Fruit fly (Drosophila melanogaster): ENCODE data around the gene Ada.
A peak's percentile ranks its signal among the peaks of the same experiment; 100 is the strongest.

Ada gene

dm6 chr3R:9031797-9032418 lies 33.1 kb upstream of the Ada start (continued):
- peak; percentile 87 for TF ChIP-seq Sox100B (GFP tag; optimal IDR thresholded peaks at IDR 0.05)
- no peak for TF ChIP-seq CG17612 (GFP tag; IDR thresholded peaks at IDR 0.05)
- peak; percentile 43 for TF ChIP-seq twi (tag; optimal IDR thresholded peaks at IDR 0.05)
- TF ChIP-seq ham (GFP tag; IDR thresholded peaks at IDR 0.05): no peak
- peak; percentile 88 for TF ChIP-seq CG7556 (GFP tag; optimal IDR thresholded peaks at IDR 0.05)
- TF ChIP-seq CG1602 (GFP tag; optimal IDR thresholded peaks at IDR 0.05): peak; percentile 82
- no peak for TF ChIP-seq CG2129 (GFP tag; IDR thresholded peaks at IDR 0.05; ENCODE audit: partially characterized antibody)
- TF ChIP-seq schlank (tag; optimal IDR thresholded peaks at IDR 0.05): peak; percentile 61
- peak; percentile 46 for TF ChIP-seq wek (GFP tag; optimal IDR thresholded peaks at IDR 0.05)
- peak; percentile 20 for TF ChIP-seq CG34376 (GFP tag; optimal IDR thresholded peaks at IDR 0.05)
- TF ChIP-seq CG33213 (GFP tag; optimal IDR thresholded peaks at IDR 0.05): peak; percentile 48
- peak; percentile 40 for TF ChIP-seq CTCF (GFP tag; optimal IDR thresholded peaks at IDR 0.05)
- TF ChIP-seq C15 (GFP tag; IDR thresholded peaks at IDR 0.05): peak; percentile 77
- TF ChIP-seq CG7357 (GFP tag; IDR thresholded peaks at IDR 0.05): peak; percentile 63; the same call in 1 of the 3 replicates
- peak; percentile 87 for TF ChIP-seq CG1529 (GFP tag; optimal IDR thresholded peaks at IDR 0.05)
- TF ChIP-seq caup (GFP tag; optimal IDR thresholded peaks at IDR 0.05; ENCODE audit: severe bottlenecking): peak; percentile 83
- TF ChIP-seq zen2 (GFP tag; IDR thresholded peaks at IDR 0.05; ENCODE audit: partially characterized antibody): no peak
- peak; percentile 64 for TF ChIP-seq CG17802 (tag; optimal IDR thresholded peaks at IDR 0.05)
- TF ChIP-seq Dip3 (GFP tag; optimal IDR thresholded peaks at IDR 0.05): peak; percentile 88
- TF ChIP-seq CG15011 (GFP tag; optimal IDR thresholded peaks at IDR 0.05): peak; percentile 76
- peak; percentile 52 for TF ChIP-seq Jarid2 (GFP tag; optimal IDR thresholded peaks at IDR 0.05)
- TF ChIP-seq Vsx1 (GFP tag; optimal IDR thresholded peaks at IDR 0.05): peak; percentile 67
- TF ChIP-seq CG7987 (GFP tag; optimal IDR thresholded peaks at IDR 0.05): peak; percentile 77
- peak; percentile 79 for TF ChIP-seq run (tag; optimal IDR thresholded peaks at IDR 0.05)
- peak; percentile 90 for TF ChIP-seq Atf6 (GFP tag; IDR thresholded peaks at IDR 0.05)
- TF ChIP-seq crc (GFP tag; optimal IDR thresholded peaks at IDR 0.05): peak; percentile 68
- no peak for TF ChIP-seq CG10543 (GFP tag; optimal IDR thresholded peaks at IDR 0.05)
- peak; percentile 55 for TF ChIP-seq Hand (GFP tag; optimal IDR thresholded peaks at IDR 0.05)
- TF ChIP-seq gsb (GFP tag; IDR thresholded peaks at IDR 0.05): peak; percentile 81
- peak; percentile 86 for TF ChIP-seq E2f1 (GFP tag; IDR thresholded peaks at IDR 0.05)
- TF ChIP-seq CG18011 (GFP tag; optimal IDR thresholded peaks at IDR 0.05): peak; percentile 70
- TF ChIP-seq CG16863 (GFP tag; optimal IDR thresholded peaks at IDR 0.05): peak; percentile 75
- TF ChIP-seq ci (GFP tag; IDR thresholded peaks at IDR 0.05): peak; percentile 97
- TF ChIP-seq bcd (GFP tag; optimal IDR thresholded peaks at IDR 0.05): peak; percentile 87
- peak; percentile 82 for TF ChIP-seq nmo (GFP tag; optimal IDR thresholded peaks at IDR 0.05)
- peak; percentile 87 for TF ChIP-seq Hmr (GFP tag; optimal IDR thresholded peaks at IDR 0.05)
- TF ChIP-seq CG10654 (GFP tag; optimal IDR thresholded peaks at IDR 0.05): peak; percentile 81
- TF ChIP-seq chn (GFP tag; optimal IDR thresholded peaks at IDR 0.05): peak; percentile 85
- peak; percentile 76 for TF ChIP-seq gro (GFP tag; optimal IDR thresholded peaks at IDR 0.05)
- TF ChIP-seq Bdp1 (GFP tag; optimal IDR thresholded peaks at IDR 0.05): peak; percentile 72
- peak; percentile 66 for TF ChIP-seq CG31365 (tag; optimal IDR thresholded peaks at IDR 0.05)
- peak; percentile 83 for TF ChIP-seq sens-2 (GFP tag; IDR thresholded peaks at IDR 0.05)
- peak; percentile 78 for TF ChIP-seq tio (GFP tag; optimal IDR thresholded peaks at IDR 0.05)
- TF ChIP-seq CG10565 (GFP tag; optimal IDR thresholded peaks at IDR 0.05): peak; percentile 42
- TF ChIP-seq CG10321 (GFP tag; IDR thresholded peaks at IDR 0.05): peak; percentile 60; the same call in 1 of the 2 replicates
- TF ChIP-seq CG12155 (GFP tag; optimal IDR thresholded peaks at IDR 0.05): peak; percentile 79
- peak; percentile 57 for TF ChIP-seq CG16815 (GFP tag; optimal IDR thresholded peaks at IDR 0.05)
- peak; percentile 77 for TF ChIP-seq her (GFP tag; optimal IDR thresholded peaks at IDR 0.05)
- peak; percentile 74 for TF ChIP-seq CG16779 (GFP tag; IDR thresholded peaks at IDR 0.05)
- TF ChIP-seq CG6791 (GFP tag; IDR thresholded peaks at IDR 0.05; ENCODE audit: partially characterized antibody): no peak
